Fruit fly (Drosophila melanogaster) whole organism, embryonic: ENCODE measurements around the gene cbt.

ENCODE experiments used
- Abd-B ChIP-seq: fragments of 200-800 bp; sonication (Bioruptor generic); optimal IDR thresholded peaks from 2 replicates; lab custom pipeline; 2018; ENCODE audit warnings: missing biosample characterization, mild to moderate bottlenecking, missing genetic modification characterization, moderate library complexity
- Atf-2 ChIP-seq: fragments of 200-800 bp; sonication (Bioruptor generic); optimal IDR thresholded peaks from 2 replicates; lab custom pipeline; 2016; ENCODE audit warnings: missing biosample characterization, missing genetic modification characterization
- BtbVII ChIP-seq: fragments of 200-800 bp; sonication (Bioruptor generic); optimal IDR thresholded peaks from 3 replicates; lab custom pipeline; 2017; ENCODE audit warnings: missing biosample characterization, mild to moderate bottlenecking, missing genetic modification characterization
- CG10321 ChIP-seq: fragments of 200-800 bp; sonication (Bioruptor generic); IDR thresholded peaks from 2 replicates; pipeline ENCODE4 v1.3.6; 2022; ENCODE audit warnings: missing biosample characterization, missing genetic modification characterization
- CG13775 ChIP-seq: fragments of 200-800 bp; sonication (Bioruptor generic); optimal IDR thresholded peaks from 3 replicates; lab custom pipeline; 2017; ENCODE audit warnings: missing biosample characterization, mild to moderate bottlenecking, missing genetic modification characterization
- CG14965 ChIP-seq: fragments of 200-800 bp; sonication (Bioruptor generic); optimal IDR thresholded peaks from 2 replicates; lab custom pipeline; 2016; ENCODE audit warnings: missing biosample characterization, missing genetic modification characterization, borderline replicate concordance
- CG15073 ChIP-seq: fragments of 200-800 bp; sonication (Bioruptor generic); optimal IDR thresholded peaks from 2 replicates; lab custom pipeline; 2016; ENCODE audit warnings: missing biosample characterization, missing genetic modification characterization
- CG15269 ChIP-seq: fragments of 200-800 bp; sonication (Bioruptor generic); optimal IDR thresholded peaks from 2 replicates; lab custom pipeline; 2018; ENCODE audit warnings: missing biosample characterization, mild to moderate bottlenecking, missing genetic modification characterization, moderate library complexity
- CG16815 ChIP-seq: fragments of 200-800 bp; sonication (Bioruptor generic); optimal IDR thresholded peaks from 3 replicates; lab custom pipeline; 2017; ENCODE audit warnings: missing biosample characterization, mild to moderate bottlenecking, missing genetic modification characterization
- CG17361 ChIP-seq: fragments of 200-800 bp; sonication (Bioruptor generic); IDR thresholded peaks from 3 replicates; pipeline ENCODE4 v1.3.6; 2022; ENCODE audit warnings: missing biosample characterization, missing genetic modification characterization
- CG17385 ChIP-seq: fragments of 200-800 bp; sonication (Bioruptor generic); optimal IDR thresholded peaks from 3 replicates; lab custom pipeline; 2018; ENCODE audit warnings: missing biosample characterization, mild to moderate bottlenecking, missing genetic modification characterization
- CG17912 ChIP-seq: fragments of 200-800 bp; sonication (Bioruptor generic); optimal IDR thresholded peaks from 2 replicates; lab custom pipeline; 2018; ENCODE audit warnings: missing biosample characterization, mild to moderate bottlenecking, missing genetic modification characterization
- CG2120 ChIP-seq: fragments of 200-800 bp; sonication (Bioruptor generic); optimal IDR thresholded peaks from 3 replicates; lab custom pipeline; 2016; ENCODE audit warnings: missing biosample characterization, missing genetic modification characterization
- CG2129 ChIP-seq: fragments of 200-800 bp; sonication (Bioruptor generic); IDR thresholded peaks from 2 replicates; pipeline ENCODE4 v1.3.6; 2022; ENCODE audit warnings: missing biosample characterization, missing genetic modification characterization; ENCODE audit not compliant: partially characterized antibody
- CG2875 ChIP-seq: fragments of 200-800 bp; sonication (Bioruptor generic); optimal IDR thresholded peaks from 2 replicates; lab custom pipeline; 2017; ENCODE audit warnings: missing biosample characterization, mild to moderate bottlenecking, missing genetic modification characterization, missing genetic modification reagents
- CG30020 ChIP-seq: fragments of 200-800 bp; optimal IDR thresholded peaks from 2 replicates; lab custom pipeline; 2019; ENCODE audit warnings: missing biosample characterization, mild to moderate bottlenecking, missing genetic modification characterization, moderate library complexity
- CG3065 ChIP-seq: fragments of 200-800 bp; sonication (Bioruptor generic); optimal IDR thresholded peaks from 2 replicates; lab custom pipeline; 2016; ENCODE audit warnings: missing biosample characterization, missing genetic modification characterization
- CG34376 ChIP-seq: fragments of 200-800 bp; sonication (Bioruptor generic); optimal IDR thresholded peaks from 2 replicates; lab custom pipeline; 2018; ENCODE audit warnings: missing biosample characterization, mild to moderate bottlenecking, missing genetic modification characterization
- CG3995 ChIP-seq: fragments of 200-800 bp; sonication (Bioruptor generic); optimal IDR thresholded peaks from 3 replicates; lab custom pipeline; 2016; ENCODE audit warnings: missing biosample characterization, missing genetic modification characterization
- CG7786 ChIP-seq: fragments of 200-800 bp; sonication (Bioruptor generic); optimal IDR thresholded peaks from 2 replicates; lab custom pipeline; 2016; ENCODE audit warnings: missing biosample characterization, missing genetic modification characterization
- CG8359 ChIP-seq: fragments of 200-800 bp; sonication (Bioruptor generic); optimal IDR thresholded peaks from 2 replicates; lab custom pipeline; 2017; ENCODE audit warnings: missing biosample characterization, mild to moderate bottlenecking, missing genetic modification characterization, borderline replicate concordance
- Camta ChIP-seq: fragments of 200-800 bp; sonication (Bioruptor generic); optimal IDR thresholded peaks from 2 replicates; lab custom pipeline; 2016; ENCODE audit warnings: missing biosample characterization, missing genetic modification characterization
- Dbx ChIP-seq: fragments of 200-800 bp; sonication (Bioruptor generic); IDR thresholded peaks from 3 replicates; pipeline ENCODE4 v1.3.6; 2022; ENCODE audit warnings: missing biosample characterization, missing genetic modification characterization
- Deaf1 ChIP-seq: fragments of 200-800 bp; optimal IDR thresholded peaks from 3 replicates; lab custom pipeline; 2019; ENCODE audit warnings: missing biosample characterization, mild to moderate bottlenecking, missing genetic modification characterization, moderate library complexity
- Dek ChIP-seq: fragments of 200-800 bp; sonication (Bioruptor generic); optimal IDR thresholded peaks from 3 replicates; lab custom pipeline; 2019; ENCODE audit warnings: missing biosample characterization, mild to moderate bottlenecking, missing genetic modification characterization, moderate library complexity
- Eip74EF ChIP-seq, 2 experiments: fragments of 200-800 bp in 1 of 2; fragments of >200 bp in 1 of 2; sonication (Bioruptor generic) in 1 of 2; optimal IDR thresholded peaks; 2 replicates each; lab custom pipeline; 2017 to 2019; ENCODE audit warnings: missing biosample characterization in 2 of 2, missing genetic modification characterization in 2 of 2, mild to moderate bottlenecking in 1 of 2, moderate library complexity in 1 of 2
- Lpt ChIP-seq: fragments of >200 bp; optimal IDR thresholded peaks from 2 replicates; lab custom pipeline; 2018; ENCODE audit warnings: missing biosample characterization, missing genetic modification characterization
- MTF-1 ChIP-seq: fragments of 200-800 bp; sonication (Bioruptor generic); optimal IDR thresholded peaks from 2 replicates; lab custom pipeline; 2018; ENCODE audit warnings: missing biosample characterization, mild to moderate bottlenecking, missing genetic modification characterization, borderline replicate concordance
- Mad ChIP-seq: fragments of 200-800 bp; sonication (Bioruptor generic); optimal IDR thresholded peaks from 2 replicates; lab custom pipeline; 2016; ENCODE audit warnings: missing biosample characterization, missing genetic modification characterization
- NC2β ChIP-seq: fragments of 200-800 bp; sonication (Bioruptor generic); optimal IDR thresholded peaks from 2 replicates; lab custom pipeline; 2016; ENCODE audit warnings: missing biosample characterization, missing genetic modification characterization
- Side ChIP-seq: fragments of 200-800 bp; sonication (Bioruptor generic); optimal IDR thresholded peaks from 2 replicates; lab custom pipeline; 2016; ENCODE audit warnings: missing biosample characterization, missing genetic modification characterization
- TFAM ChIP-seq: fragments of 200-800 bp; sonication (Bioruptor generic); optimal IDR thresholded peaks from 2 replicates; lab custom pipeline; 2017; ENCODE audit warnings: missing biosample characterization, missing genetic modification characterization, inconsistent platforms
- ac ChIP-seq: fragments of 200-800 bp; sonication (Bioruptor generic); optimal IDR thresholded peaks from 3 replicates; lab custom pipeline; 2017; ENCODE audit warnings: missing biosample characterization, mild to moderate bottlenecking, missing genetic modification characterization
- ap ChIP-seq: fragments of 200-800 bp; sonication (Bioruptor generic); IDR thresholded peaks from 2 replicates; pipeline ENCODE4 v1.3.6; 2022; ENCODE audit warnings: missing biosample characterization, missing genetic modification characterization
- btn ChIP-seq: fragments of 200-800 bp; sonication (Bioruptor generic); optimal IDR thresholded peaks from 2 replicates; lab custom pipeline; 2016; ENCODE audit warnings: missing biosample characterization, missing genetic modification characterization
- gem ChIP-seq: fragments of 200-800 bp; sonication (Bioruptor generic); optimal IDR thresholded peaks from 2 replicates; lab custom pipeline; 2019; ENCODE audit warnings: missing biosample characterization, mild to moderate bottlenecking, missing genetic modification characterization, moderate library complexity
- grn ChIP-seq: fragments of 200-800 bp; sonication (Bioruptor generic); optimal IDR thresholded peaks from 3 replicates; lab custom pipeline; 2017; ENCODE audit warnings: missing biosample characterization, missing genetic modification characterization
- gsb ChIP-seq: fragments of 200-800 bp; sonication (Bioruptor generic); IDR thresholded peaks from 2 replicates; pipeline ENCODE4 v1.3.6; 2022; ENCODE audit warnings: missing biosample characterization, missing genetic modification characterization
- knrl ChIP-seq: fragments of 200-800 bp; sonication (Bioruptor generic); IDR thresholded peaks from 3 replicates; pipeline ENCODE4 v1.3.6; 2022; ENCODE audit warnings: missing biosample characterization, missing genetic modification characterization; ENCODE audit not compliant: partially characterized antibody
- nau ChIP-seq: fragments of 200-800 bp; sonication (Bioruptor generic); optimal IDR thresholded peaks from 3 replicates; lab custom pipeline; 2017; ENCODE audit warnings: missing biosample characterization, mild to moderate bottlenecking, missing genetic modification characterization, missing genetic modification reagents
- nom ChIP-seq: fragments of 200-800 bp; sonication (Bioruptor generic); optimal IDR thresholded peaks from 2 replicates; lab custom pipeline; 2017; ENCODE audit warnings: missing biosample characterization, missing genetic modification characterization, mild to moderate bottlenecking, moderate library complexity, missing genetic modification reagents
- oc ChIP-seq: fragments of 200-800 bp; sonication (Bioruptor generic); optimal IDR thresholded peaks from 2 replicates; lab custom pipeline; 2018; ENCODE audit warnings: missing biosample characterization, mild to moderate bottlenecking, missing genetic modification characterization, moderate library complexity
- otp ChIP-seq: fragments of 200-800 bp; sonication (Bioruptor generic); IDR thresholded peaks from 3 replicates; pipeline ENCODE4, ENCODE4 v1.3.6; 2022; ENCODE audit warnings: missing biosample characterization, missing genetic modification characterization
- prd ChIP-seq, 3 experiments: fragments of >200 bp in 2 of 3; fragments of 200-800 bp in 1 of 3; sonication (Bioruptor generic) in 1 of 3; optimal IDR thresholded peaks in 2 of 3; IDR thresholded peaks in 1 of 3; 2 replicates in 2 of 3; 3 replicates in 1 of 3; pipeline versions ENCODE4 v1.3.6 to Lab custom; 2017 to 2022; ENCODE audit warnings: missing biosample characterization in 1 of 3, missing genetic modification characterization in 1 of 3
- sisA ChIP-seq: fragments of 200-800 bp; sonication (Bioruptor generic); IDR thresholded peaks from 2 replicates; pipeline ENCODE4 v1.3.6; 2022; ENCODE audit warnings: missing biosample characterization, missing genetic modification characterization
- ttk ChIP-seq: fragments of 200-800 bp; sonication (Bioruptor generic); IDR thresholded peaks from 2 replicates; pipeline ENCODE4 v2.1.2; 2022; ENCODE audit warnings: missing biosample characterization, missing genetic modification characterization
- tx ChIP-seq: fragments of 200-800 bp; sonication (Bioruptor generic); optimal IDR thresholded peaks from 2 replicates; lab custom pipeline; 2016; ENCODE audit warnings: missing biosample characterization, missing genetic modification characterization
- vnd ChIP-seq: fragments of 200-800 bp; sonication (Bioruptor generic); IDR thresholded peaks from 3 replicates; pipeline ENCODE4 v1.3.6; 2022; ENCODE audit warnings: missing biosample characterization, missing genetic modification characterization; ENCODE audit not compliant: partially characterized antibody
- wek ChIP-seq: fragments of 200-800 bp; sonication (Bioruptor generic); optimal IDR thresholded peaks from 3 replicates; lab custom pipeline; 2018; ENCODE audit warnings: missing biosample characterization, mild to moderate bottlenecking, missing genetic modification characterization, moderate library complexity

The cbt gene

dm6 chr2L:472073-472590 lies 7.4 kb downstream of the cbt start, which contains the start of gene CG4297 (continued):
- TF ChIP-seq CG17912 (GFP tag; lab: Kevin White, UChicago): peak; percentile 10
- TF ChIP-seq CG2875 (GFP tag; lab: Kevin White, UChicago): peak; percentile 94
- peak; percentile 86 for TF ChIP-seq Mad
- peak; percentile 77 for TF ChIP-seq CG14965 (GFP tag; lab: Kevin White, UChicago)
- no peak for TF ChIP-seq gsb
- peak; percentile 57 for TF ChIP-seq CG8359 (GFP tag; lab: Kevin White, UChicago)
- TF ChIP-seq NC2β: peak; percentile 90
- TF ChIP-seq CG10321 (GFP tag; lab: Robert Waterston, UW): no peak
- TF ChIP-seq vnd (GFP tag; lab: Robert Waterston, UW): no peak
- no peak for TF ChIP-seq Lpt (GFP tag; lab: Kevin White, UChicago)
- peak; percentile 88 for TF ChIP-seq MTF-1 (GFP tag; lab: Kevin White, UChicago)
- TF ChIP-seq CG3065 (GFP tag; lab: Kevin White, UChicago): peak; percentile 70
- TF ChIP-seq grn (GFP tag; lab: Kevin White, UChicago): peak; percentile 59
- no peak for TF ChIP-seq knrl (GFP tag; lab: Robert Waterston, UW)
- TF ChIP-seq ttk (GFP tag; lab: Robert Waterston, UW): no peak
- TF ChIP-seq oc (tag; lab: Kevin White, UChicago): peak; percentile 94
- TF ChIP-seq CG2120 (GFP tag; lab: Kevin White, UChicago): peak; percentile 97
- peak; percentile 68 for TF ChIP-seq CG15073 (GFP tag; lab: Kevin White, UChicago)
- TF ChIP-seq wek (GFP tag; lab: Kevin White, UChicago): peak; percentile 89
- TF ChIP-seq Abd-B (GFP tag; lab: Kevin White, UChicago): peak; percentile 79
- TF ChIP-seq CG7786 (GFP tag; lab: Kevin White, UChicago): peak; percentile 93
- TF ChIP-seq tx (GFP tag; lab: Kevin White, UChicago): peak; percentile 93
- TF ChIP-seq TFAM (GFP tag; lab: Kevin White, UChicago): peak; percentile 74
- TF ChIP-seq sisA (GFP tag; lab: Robert Waterston, UW): no peak
- TF ChIP-seq CG17361: no peak
- TF ChIP-seq Side (GFP tag; lab: Kevin White, UChicago): peak; percentile 94
- TF ChIP-seq Camta (GFP tag; lab: Kevin White, UChicago): peak; percentile 94
- peak; percentile 94 for TF ChIP-seq CG34376 (GFP tag; lab: Kevin White, UChicago)
- peak; percentile 40 for TF ChIP-seq CG30020 (tag; lab: Kevin White, UChicago)
- TF ChIP-seq otp: no peak
- TF ChIP-seq btn (GFP tag; lab: Kevin White, UChicago): peak; percentile 83
- TF ChIP-seq ac (GFP tag; lab: Kevin White, UChicago): peak; percentile 44
- peak; percentile 92 for TF ChIP-seq CG15269 (tag; lab: Kevin White, UChicago)
- TF ChIP-seq CG13775 (GFP tag; lab: Kevin White, UChicago): peak; percentile 90
- TF ChIP-seq nom (GFP tag; lab: Kevin White, UChicago): peak; percentile 85
- no peak for TF ChIP-seq prd (optimal IDR thresholded peaks at IDR 0.05; lab: Kevin White, UChicago)
- TF ChIP-seq prd (GFP tag; IDR thresholded peaks at IDR 0.05; lab: Robert Waterston, UW): no peak
- peak; percentile 89 for TF ChIP-seq Atf-2 (GFP tag; lab: Kevin White, UChicago)
- TF ChIP-seq Dbx (GFP tag; lab: Robert Waterston, UW): no peak
- TF ChIP-seq gem: peak; percentile 95
- TF ChIP-seq CG17385 (GFP tag; lab: Kevin White, UChicago): peak; percentile 86
- TF ChIP-seq BtbVII (GFP tag; lab: Kevin White, UChicago): peak; percentile 94
- TF ChIP-seq Eip74EF (GFP tag; optimal IDR thresholded peaks at IDR 0.05; lab: Kevin White, UChicago): peak in 1 of 2 experiments; percentile 91
- no peak for TF ChIP-seq ap (GFP tag; lab: Robert Waterston, UW)
- peak; percentile 91 for TF ChIP-seq Dek (tag; lab: Kevin White, UChicago)
- peak; percentile 77 for TF ChIP-seq CG16815 (GFP tag; lab: Kevin White, UChicago)
- TF ChIP-seq nau (GFP tag; lab: Kevin White, UChicago): peak; percentile 95
- peak; percentile 54 for TF ChIP-seq CG3995 (GFP tag; lab: Kevin White, UChicago)
- peak; percentile 70 for TF ChIP-seq Deaf1 (tag; lab: Kevin White, UChicago)
- no peak for TF ChIP-seq CG2129 (GFP tag; lab: Robert Waterston, UW)
